Fruit fly (Drosophila melanogaster): ENCODE data around the gene CG32228.

Gene CG32228

DNA sequence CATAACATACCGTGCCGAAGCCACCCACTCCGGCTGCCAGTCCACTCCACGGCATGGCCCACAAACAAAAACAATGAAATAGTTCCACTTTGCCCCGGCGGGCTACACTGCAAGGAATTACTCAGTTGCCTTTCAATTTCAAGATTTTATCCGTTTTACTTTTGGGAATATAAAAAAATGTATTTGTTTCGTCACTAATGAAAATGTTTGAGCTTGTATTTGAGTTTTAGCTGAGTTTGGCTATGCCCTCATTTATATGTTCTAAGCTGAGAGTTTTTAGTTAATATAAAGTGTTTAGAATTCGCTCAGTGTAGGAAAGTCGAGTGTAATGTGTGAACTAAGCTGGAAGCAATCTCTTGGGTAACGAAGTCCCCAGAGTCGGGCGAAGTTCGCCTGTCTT lies 11.0 kb downstream of the CG32228 start (continued):
- TF ChIP-seq CG15514 (GFP tag; optimal IDR thresholded peaks at IDR 0.05) (peak; percentile 40), CG10147 (GFP tag; optimal IDR thresholded peaks at IDR 0.05) (peak; percentile 7), CG10209 (GFP tag; optimal IDR thresholded peaks at IDR 0.05) (peak; percentile 14), CG6854 (GFP tag; optimal IDR thresholded peaks at IDR 0.05) (peak; percentile 15), gem (tag; optimal IDR thresholded peaks at IDR 0.05) (peak; percentile 74), CG11696 (GFP tag; IDR thresholded peaks at IDR 0.05) (no peak), CG2202 (tag; optimal IDR thresholded peaks at IDR 0.05) (no peak), sug (tag; optimal IDR thresholded peaks at IDR 0.05) (no peak), jumu (GFP tag; optimal IDR thresholded peaks at IDR 0.05) (peak; percentile 58), Abd-B (GFP tag; optimal IDR thresholded peaks at IDR 0.05) (no peak), CG12219 (GFP tag; optimal IDR thresholded peaks at IDR 0.05) (peak; percentile 22), CG2678 (tag; optimal IDR thresholded peaks at IDR 0.05) (peak; percentile 71), CG2199 (GFP tag; IDR thresholded peaks at IDR 0.05) (no peak), nerfin-1 (tag; optimal IDR thresholded peaks at IDR 0.05) (peak; percentile 7), Jarid2 (GFP tag; optimal IDR thresholded peaks at IDR 0.05) (peak; percentile 12), Elba2 (GFP tag; optimal IDR thresholded peaks at IDR 0.05) (no peak), Hmr (GFP tag; optimal IDR thresholded peaks at IDR 0.05) (peak; percentile 55), CHES-1-like (GFP tag; optimal IDR thresholded peaks at IDR 0.05) (peak; percentile 39), tin (GFP tag; optimal IDR thresholded peaks at IDR 0.05) (peak; percentile 28), Max (GFP tag; optimal IDR thresholded peaks at IDR 0.05) (peak; percentile 2), Meics (GFP tag; optimal IDR thresholded peaks at IDR 0.05) (peak; percentile 74), CG4360 (GFP tag; IDR thresholded peaks at IDR 0.05) (no peak), CG12942 (GFP tag; optimal IDR thresholded peaks at IDR 0.05) (no peak), CG3995 (GFP tag; optimal IDR thresholded peaks at IDR 0.05) (no peak), sr (GFP tag; IDR thresholded peaks at IDR 0.05) (0 out of 3 replicates have a peak, but pooled peaks have one; percentile 15), ind (GFP tag; optimal IDR thresholded peaks at IDR 0.05) (peak; percentile 48), CG11560 (tag; IDR thresholded peaks at IDR 0.05) (peak; percentile 24; the same call in 1 of the 3 replicates), CG12391 (tag; optimal IDR thresholded peaks at IDR 0.05) (peak; percentile 52), dpn (GFP tag; optimal IDR thresholded peaks at IDR 0.05) (peak in 1 of 2 experiments; percentile 39), Ssrp (tag; optimal IDR thresholded peaks at IDR 0.05) (peak; percentile 26), Ada2b (GFP tag; IDR thresholded peaks at IDR 0.05) (peak; percentile 45), E2f1 (GFP tag; IDR thresholded peaks at IDR 0.05) (peak; percentile 16; the same call in 1 of the 2 replicates), Lhr (GFP tag; optimal IDR thresholded peaks at IDR 0.05) (no peak), CG34422 (GFP tag; IDR thresholded peaks at IDR 0.05) (peak; percentile 53; the same call in 1 of the 3 replicates), aop (GFP tag; IDR thresholded peaks at IDR 0.05) (no peak), CG10959 (GFP tag; IDR thresholded peaks at IDR 0.05) (no peak), Hr78 (GFP tag; optimal IDR thresholded peaks at IDR 0.05) (peak in 1 of 2 experiments; percentile 25), CG13424 (tag; optimal IDR thresholded peaks at IDR 0.05) (peak; percentile 52), pum (GFP tag; optimal IDR thresholded peaks at IDR 0.05) (no peak), lab (GFP tag; optimal IDR thresholded peaks at IDR 0.05) (peak; percentile 71), NC2α (GFP tag; optimal IDR thresholded peaks at IDR 0.05) (no peak), CG17802 (tag; optimal IDR thresholded peaks at IDR 0.05) (peak; percentile 5), bigmax (GFP tag; optimal IDR thresholded peaks at IDR 0.05) (no peak), D19A (tag; optimal IDR thresholded peaks at IDR 0.05) (peak; percentile 36), Xrp1 (GFP tag; IDR thresholded peaks at IDR 0.05) (peak; percentile 39; the same call in 1 of the 2 replicates), Hand (GFP tag; optimal IDR thresholded peaks at IDR 0.05) (peak; percentile 53), CG14050 (GFP tag; IDR thresholded peaks at IDR 0.05) (no peak; the same call in 2 of the 3 replicates), HLH54F (GFP tag; optimal IDR thresholded peaks at IDR 0.05) (peak; percentile 20), CG4854 (GFP tag; optimal IDR thresholded peaks at IDR 0.05) (peak; percentile 30), unc-4 (GFP tag; IDR thresholded peaks at IDR 0.05; ENCODE audit: partially characterized antibody) (no peak)
